Worm (Caenorhabditis elegans) whole organism, mixed stage, embryonic: Measurements from ENCODE around the gene asp-3.

ENCODE experiments used
- M03D4.4 ChIP-seq: sonication (generic microtip); optimal IDR thresholded peaks from 2 replicates; lab custom pipeline; 2017; ENCODE audit warnings: mild to moderate bottlenecking, missing genetic modification characterization, missing compliant biosample characterization
- bed-3 ChIP-seq: fragments of 200-800 bp; sonication (Bioruptor generic); optimal IDR thresholded peaks from 3 replicates; lab custom pipeline; 2018; ENCODE audit warnings: mild to moderate bottlenecking, missing genetic modification characterization, moderate library complexity, missing compliant biosample characterization
- blmp-1 ChIP-seq: fragments of 150-350 bp; optimal IDR thresholded peaks from 2 replicates; lab custom pipeline; 2014; ENCODE audit warnings: missing biosample characterization, missing genetic modification characterization
- ceh-39 ChIP-seq: fragments of 150-350 bp; optimal IDR thresholded peaks from 2 replicates; lab custom pipeline; 2014; ENCODE audit warnings: missing biosample characterization, missing genetic modification characterization
- ceh-43 ChIP-seq: fragments of 200-800 bp; sonication (Bioruptor generic); optimal IDR thresholded peaks from 2 replicates; lab custom pipeline; 2018; ENCODE audit warnings: mild to moderate bottlenecking, missing genetic modification characterization, moderate library complexity, missing compliant biosample characterization
- ceh-83 ChIP-seq: fragments of 200-800 bp; sonication (Bioruptor generic); optimal IDR thresholded peaks from 2 replicates; lab custom pipeline; 2018; ENCODE audit warnings: mild to moderate bottlenecking, missing genetic modification characterization, missing compliant biosample characterization
- ces-1 ChIP-seq: fragments of 150-350 bp; optimal IDR thresholded peaks from 2 replicates; lab custom pipeline; 2014; ENCODE audit warnings: missing biosample characterization, missing genetic modification reagents, missing genetic modification characterization
- cnd-1 ChIP-seq: fragments of 200-800 bp; sonication (Bioruptor generic); optimal IDR thresholded peaks from 2 replicates; lab custom pipeline; 2018; ENCODE audit warnings: mild to moderate bottlenecking, missing genetic modification characterization, missing compliant biosample characterization
- drap-1 ChIP-seq: fragments of 200-800 bp; sonication (Bioruptor generic); optimal IDR thresholded peaks from 3 replicates; lab custom pipeline; 2018; ENCODE audit warnings: mild to moderate bottlenecking, missing genetic modification characterization, missing compliant biosample characterization
- elt-1 ChIP-seq: sonication (generic microtip); optimal IDR thresholded peaks from 2 replicates; lab custom pipeline; 2017; ENCODE audit warnings: missing genetic modification characterization, mild to moderate bottlenecking, missing compliant biosample characterization, antibody characterized with exemption, moderate library complexity, borderline replicate concordance; ENCODE audit not compliant: insufficient read depth
- elt-3 ChIP-seq: fragments of 150-350 bp; optimal IDR thresholded peaks from 2 replicates; lab custom pipeline; 2014; ENCODE audit warnings: missing biosample characterization, missing genetic modification characterization
- flh-1 ChIP-seq: fragments of 200-800 bp; sonication (Bioruptor generic); optimal IDR thresholded peaks from 2 replicates; lab custom pipeline; 2018; ENCODE audit warnings: mild to moderate bottlenecking, missing genetic modification characterization, moderate library complexity, missing compliant biosample characterization
- ham-2 ChIP-seq: fragments of 200-800 bp; sonication (Bioruptor generic); optimal IDR thresholded peaks from 2 replicates; lab custom pipeline; 2018; ENCODE audit warnings: mild to moderate bottlenecking, missing genetic modification characterization, missing compliant biosample characterization
- hlh-1 ChIP-seq: fragments of 150-350 bp; optimal IDR thresholded peaks from 2 replicates; lab custom pipeline; 2014; ENCODE audit warnings: missing biosample characterization, missing genetic modification reagents, missing genetic modification characterization
- lin-13 ChIP-seq: fragments of 150-350 bp; optimal IDR thresholded peaks from 2 replicates; lab custom pipeline; 2014; ENCODE audit warnings: missing biosample characterization, missing genetic modification characterization
- lin-32 ChIP-seq: fragments of 200-800 bp; sonication (Bioruptor generic); optimal IDR thresholded peaks from 2 replicates; lab custom pipeline; 2018; ENCODE audit warnings: mild to moderate bottlenecking, missing genetic modification characterization, missing compliant biosample characterization
- lsy-2 ChIP-seq: fragments of 150-350 bp; optimal IDR thresholded peaks from 2 replicates; lab custom pipeline; 2014; ENCODE audit warnings: missing biosample characterization, missing genetic modification characterization
- mab-5 ChIP-seq: fragments of 150-350 bp; optimal IDR thresholded peaks from 2 replicates; lab custom pipeline; 2014; ENCODE audit warnings: missing biosample characterization, missing genetic modification characterization
- mep-1 ChIP-seq: fragments of 150-350 bp; optimal IDR thresholded peaks from 2 replicates; lab custom pipeline; 2017; ENCODE audit warnings: missing biosample characterization, missing genetic modification reagents, missing genetic modification characterization, inconsistent platforms
- mls-2 ChIP-seq: sonication (generic microtip); optimal IDR thresholded peaks from 2 replicates; lab custom pipeline; 2016; ENCODE audit warnings: mild to moderate bottlenecking, missing genetic modification characterization, moderate library complexity, missing compliant biosample characterization
- nhr-12 ChIP-seq: fragments of 150-350 bp; optimal IDR thresholded peaks from 2 replicates; lab custom pipeline; 2014; ENCODE audit warnings: missing biosample characterization, missing genetic modification characterization
- nhr-2 ChIP-seq: fragments of 150-350 bp; optimal IDR thresholded peaks from 2 replicates; lab custom pipeline; 2014; ENCODE audit warnings: missing biosample characterization, missing genetic modification characterization
- nhr-237 ChIP-seq: fragments of 150-350 bp; optimal IDR thresholded peaks from 2 replicates; lab custom pipeline; 2014; ENCODE audit warnings: missing biosample characterization, missing genetic modification characterization
- nhr-28 ChIP-seq: fragments of 150-350 bp; optimal IDR thresholded peaks from 2 replicates; lab custom pipeline; 2014; ENCODE audit warnings: missing biosample characterization, missing genetic modification characterization
- nhr-76 ChIP-seq: sonication (generic microtip); optimal IDR thresholded peaks from 2 replicates; lab custom pipeline; 2017; ENCODE audit warnings: missing biosample characterization, missing genetic modification characterization
- pha-4 ChIP-seq: fragments of 150-350 bp; optimal IDR thresholded peaks from 2 replicates; lab custom pipeline; 2018; ENCODE audit warnings: missing biosample characterization, missing genetic modification reagents, missing genetic modification characterization
- sem-2 ChIP-seq: fragments of 200-800 bp; sonication (Bioruptor generic); optimal IDR thresholded peaks from 2 replicates; lab custom pipeline; 2018; ENCODE audit warnings: mild to moderate bottlenecking, missing genetic modification characterization, missing compliant biosample characterization
- snpc-4 ChIP-seq: fragments of 150-350 bp; optimal IDR thresholded peaks from 2 replicates; lab custom pipeline; 2014; ENCODE audit warnings: missing biosample characterization, missing genetic modification characterization
- sptf-1 ChIP-seq: sonication (generic microtip); optimal IDR thresholded peaks from 2 replicates; lab custom pipeline; 2017; ENCODE audit warnings: mild to moderate bottlenecking, missing genetic modification characterization, moderate library complexity, missing compliant biosample characterization
- tbx-8 ChIP-seq: fragments of 200-800 bp; sonication (Bioruptor generic); optimal IDR thresholded peaks from 2 replicates; lab custom pipeline; 2018; ENCODE audit warnings: mild to moderate bottlenecking, missing genetic modification characterization, moderate library complexity, missing compliant biosample characterization
- unc-120 ChIP-seq: sonication (generic microtip); optimal IDR thresholded peaks from 2 replicates; lab custom pipeline; 2017; ENCODE audit warnings: missing genetic modification characterization, missing compliant biosample characterization; ENCODE audit not compliant: poor library complexity, severe bottlenecking
- unc-39 ChIP-seq: fragments of 150-350 bp; optimal IDR thresholded peaks from 2 replicates; lab custom pipeline; 2014; ENCODE audit warnings: missing biosample characterization, missing genetic modification characterization
- unc-62 ChIP-seq: fragments of 150-350 bp; optimal IDR thresholded peaks from 2 replicates; lab custom pipeline; 2014; ENCODE audit warnings: missing biosample characterization, missing genetic modification reagents, missing genetic modification characterization
- zip-8 ChIP-seq: fragments of 150-350 bp; optimal IDR thresholded peaks from 2 replicates; lab custom pipeline; 2014; ENCODE audit warnings: missing biosample characterization, missing genetic modification characterization
- ztf-11 ChIP-seq: fragments of 150-350 bp; optimal IDR thresholded peaks from 2 replicates; lab custom pipeline; 2014; ENCODE audit warnings: missing biosample characterization, missing genetic modification characterization

The asp-3 gene

ce11 chrX:6840670-6841308 lies 49.9 kb downstream of the asp-3 start, which contains the start of the genes glr-6 and asg-2:
Gene glr-6 (minus strand): TSS chrX:6840720.
Gene asg-2 (plus strand): TSS chrX:6841258.
- TF ChIP-seq cnd-1 (tag; lab: Kevin White, UChicago): no peak
- TF ChIP-seq flh-1 (GFP tag; lab: Kevin White, UChicago): no peak
- TF ChIP-seq pha-4 (tag; lab: Kevin White, UChicago): peak; percentile 32
- no peak for TF ChIP-seq nhr-76 (tag; lab: Kevin White, UChicago)
- TF ChIP-seq elt-3 (tag; lab: Kevin White, UChicago): no peak
- TF ChIP-seq zip-8 (tag; lab: Kevin White, UChicago): no peak
- peak; percentile 96 for TF ChIP-seq mep-1 (tag; lab: Kevin White, UChicago)
- no peak for TF ChIP-seq nhr-12 (tag; lab: Kevin White, UChicago)
- no peak for TF ChIP-seq drap-1 (GFP tag; lab: Kevin White, UChicago)
- TF ChIP-seq unc-62 (GFP tag; lab: Kevin White, UChicago): peak; percentile 21
- no peak for TF ChIP-seq lin-32 (GFP tag; lab: Kevin White, UChicago)
- TF ChIP-seq bed-3 (GFP tag; lab: Kevin White, UChicago): no peak
- no peak for TF ChIP-seq tbx-8 (GFP tag; lab: Kevin White, UChicago)
- no peak for TF ChIP-seq ceh-43 (GFP tag; lab: Kevin White, UChicago)
- no peak for TF ChIP-seq mls-2 (tag; lab: Kevin White, UChicago)
- no peak for TF ChIP-seq M03D4.4 (tag; lab: Kevin White, UChicago)
- peak; percentile 42 for TF ChIP-seq ztf-11 (tag; lab: Kevin White, UChicago)
- TF ChIP-seq mab-5 (tag; lab: Kevin White, UChicago): no peak
- no peak for TF ChIP-seq blmp-1 (tag; lab: Kevin White, UChicago)
- TF ChIP-seq lsy-2: peak; percentile 60
- peak; percentile 25 for TF ChIP-seq nhr-2 (tag; lab: Kevin White, UChicago)
- TF ChIP-seq nhr-237: peak; percentile 70
- TF ChIP-seq lin-13 (tag; lab: Kevin White, UChicago): peak; percentile 18
- no peak for TF ChIP-seq unc-120 (tag; lab: Kevin White, UChicago)
- TF ChIP-seq snpc-4: no peak
- TF ChIP-seq ham-2 (GFP tag; lab: Kevin White, UChicago): no peak
- TF ChIP-seq ceh-83: no peak
- peak; percentile 10 for TF ChIP-seq sptf-1 (tag; lab: Kevin White, UChicago)
- no peak for TF ChIP-seq nhr-28
- no peak for TF ChIP-seq unc-39
- peak; percentile 24 for TF ChIP-seq hlh-1 (tag; lab: Kevin White, UChicago)
- no peak for TF ChIP-seq sem-2 (GFP tag; lab: Kevin White, UChicago)
- peak; percentile 62 for TF ChIP-seq ceh-39 (tag; lab: Kevin White, UChicago)
- peak; percentile 59 for TF ChIP-seq ces-1 (GFP tag; lab: Kevin White, UChicago)
- TF ChIP-seq elt-1 (tag; lab: Kevin White, UChicago): no peak
- TF ChIP-seq, all 35 proteins: peak for 12
